Fruit fly (Drosophila melanogaster) whole organism, embryonic: ENCODE results near the gene CG33687.
A peak's percentile ranks its signal among the peaks of the same experiment; 100 is the strongest.

Experiments used
- Antp ChIP-seq: fragments of 200-800 bp; sonication (Bioruptor generic); optimal IDR thresholded peaks from 3 replicates; lab custom pipeline; 2016; ENCODE audit warnings: missing biosample characterization, missing genetic modification characterization
- CG10654 ChIP-seq: fragments of 200-800 bp; sonication (Bioruptor generic); optimal IDR thresholded peaks from 2 replicates; lab custom pipeline; 2016; ENCODE audit warnings: missing biosample characterization, missing genetic modification characterization
- CG11093 ChIP-seq: fragments of 200-800 bp; sonication (Bioruptor generic); IDR thresholded peaks from 3 replicates; pipeline ENCODE4 v1.3.6; 2022; ENCODE audit warnings: missing biosample characterization, missing genetic modification characterization
- CG11560 ChIP-seq: fragments of 200-800 bp; sonication (Bioruptor generic); IDR thresholded peaks from 3 replicates; pipeline ENCODE4 v1.3.6; 2022; ENCODE audit warnings: missing biosample characterization, missing genetic modification characterization
- CG12942 ChIP-seq: fragments of 200-800 bp; sonication (Bioruptor generic); optimal IDR thresholded peaks from 3 replicates; lab custom pipeline; 2016; ENCODE audit warnings: missing biosample characterization, missing genetic modification characterization
- CG13424 ChIP-seq: fragments of 200-800 bp; sonication (Bioruptor generic); optimal IDR thresholded peaks from 2 replicates; lab custom pipeline; 2019; ENCODE audit warnings: missing biosample characterization, mild to moderate bottlenecking, missing genetic modification characterization, moderate library complexity
- CG13894 ChIP-seq: fragments of 200-800 bp; sonication (Bioruptor generic); optimal IDR thresholded peaks from 3 replicates; lab custom pipeline; 2018; ENCODE audit warnings: missing biosample characterization, mild to moderate bottlenecking, missing genetic modification characterization, moderate library complexity
- CG1602 ChIP-seq: fragments of 200-800 bp; sonication (Bioruptor generic); optimal IDR thresholded peaks from 3 replicates; lab custom pipeline; 2016; ENCODE audit warnings: missing biosample characterization, missing genetic modification characterization
- CG17359 ChIP-seq: fragments of 200-800 bp; sonication (Bioruptor generic); optimal IDR thresholded peaks from 3 replicates; lab custom pipeline; 2018; ENCODE audit warnings: missing biosample characterization, mild to moderate bottlenecking, missing genetic modification characterization, moderate library complexity
- CG17568 ChIP-seq: fragments of 200-800 bp; sonication (Bioruptor generic); optimal IDR thresholded peaks from 2 replicates; lab custom pipeline; 2018; ENCODE audit warnings: missing biosample characterization, mild to moderate bottlenecking, missing genetic modification characterization, moderate library complexity
- CG18262 ChIP-seq: fragments of 200-800 bp; optimal IDR thresholded peaks from 3 replicates; lab custom pipeline; 2019; ENCODE audit warnings: missing biosample characterization, mild to moderate bottlenecking, missing genetic modification characterization, moderate library complexity
- CG3163 ChIP-seq: fragments of 200-800 bp; sonication (Bioruptor generic); optimal IDR thresholded peaks from 3 replicates; lab custom pipeline; 2016; ENCODE audit warnings: missing biosample characterization, missing genetic modification characterization
- CG34376 ChIP-seq: fragments of 200-800 bp; sonication (Bioruptor generic); optimal IDR thresholded peaks from 2 replicates; lab custom pipeline; 2018; ENCODE audit warnings: missing biosample characterization, mild to moderate bottlenecking, missing genetic modification characterization
- CG4328 ChIP-seq: fragments of 200-800 bp; sonication (Bioruptor generic); optimal IDR thresholded peaks from 3 replicates; lab custom pipeline; 2017; ENCODE audit warnings: missing biosample characterization, missing genetic modification reagents, missing genetic modification characterization
- CG6272 ChIP-seq: fragments of 200-800 bp; sonication (Bioruptor generic); IDR thresholded peaks from 2 replicates; pipeline ENCODE4 v1.3.6; 2022; ENCODE audit warnings: missing biosample characterization, missing genetic modification characterization
- CG9817 ChIP-seq: fragments of 200-800 bp; sonication (Bioruptor generic); optimal IDR thresholded peaks from 2 replicates; lab custom pipeline; 2018; ENCODE audit warnings: missing biosample characterization, mild to moderate bottlenecking, missing genetic modification characterization, moderate library complexity
- Camta ChIP-seq: fragments of 200-800 bp; sonication (Bioruptor generic); optimal IDR thresholded peaks from 2 replicates; lab custom pipeline; 2016; ENCODE audit warnings: missing biosample characterization, missing genetic modification characterization
- D ChIP-seq, 2 experiments: fragments of 200-800 bp in 1 of 2; fragments of >200 bp in 1 of 2; sonication (Bioruptor generic) in 1 of 2; optimal IDR thresholded peaks; 2 replicates in 1 of 2; 3 replicates in 1 of 2; lab custom pipeline; 2017; ENCODE audit warnings: mild to moderate bottlenecking in 1 of 2, missing biosample characterization in 1 of 2, missing genetic modification characterization in 1 of 2, missing genetic modification reagents in 1 of 2
- Dip3 ChIP-seq: fragments of 200-800 bp; sonication (Bioruptor generic); optimal IDR thresholded peaks from 3 replicates; lab custom pipeline; 2016; ENCODE audit warnings: missing biosample characterization, missing genetic modification characterization
- Ets97D ChIP-seq: fragments of 200-800 bp; sonication (Bioruptor generic); optimal IDR thresholded peaks from 3 replicates; lab custom pipeline; 2016; ENCODE audit warnings: missing biosample characterization, missing genetic modification characterization
- HmgZ ChIP-seq: fragments of 200-800 bp; sonication (Bioruptor generic); optimal IDR thresholded peaks from 2 replicates; lab custom pipeline; 2018; ENCODE audit warnings: missing biosample characterization, mild to moderate bottlenecking, missing genetic modification characterization
- Mes4 ChIP-seq: fragments of 200-800 bp; sonication (Bioruptor generic); optimal IDR thresholded peaks from 2 replicates; lab custom pipeline; 2016; ENCODE audit warnings: missing biosample characterization, missing genetic modification characterization
- Mrtf ChIP-seq: fragments of 200-800 bp; sonication (Bioruptor generic); IDR thresholded peaks from 3 replicates; pipeline ENCODE4 v1.3.6; 2022; ENCODE audit warnings: missing biosample characterization, missing genetic modification characterization
- Ssrp ChIP-seq: fragments of 200-800 bp; sonication (Bioruptor generic); optimal IDR thresholded peaks from 2 replicates; lab custom pipeline; 2018; ENCODE audit warnings: missing biosample characterization, mild to moderate bottlenecking, missing genetic modification characterization, moderate library complexity
- Trl ChIP-seq, 3 experiments: fragments of >200 bp in 2 of 3; fragments of 200-800 bp in 1 of 3; sonication (Bioruptor generic) in 1 of 3; optimal IDR thresholded peaks; 2 replicates in 1 of 3; 3 replicates in 2 of 3; lab custom pipeline; 2016 to 2017; ENCODE audit warnings: missing biosample characterization in 1 of 3, missing genetic modification characterization in 1 of 3
- YL-1 ChIP-seq: fragments of 200-800 bp; sonication (Bioruptor generic); optimal IDR thresholded peaks from 3 replicates; lab custom pipeline; 2017; ENCODE audit warnings: missing biosample characterization, mild to moderate bottlenecking, missing genetic modification characterization
- ab ChIP-seq: fragments of 200-800 bp; sonication (Bioruptor generic); optimal IDR thresholded peaks from 2 replicates; lab custom pipeline; 2016; ENCODE audit warnings: missing biosample characterization, missing genetic modification characterization
- al ChIP-seq: fragments of 200-800 bp; sonication (Bioruptor generic); IDR thresholded peaks from 2 replicates; pipeline ENCODE4 v1.3.6; 2022; ENCODE audit warnings: missing biosample characterization, missing genetic modification characterization
- ap ChIP-seq: fragments of 200-800 bp; sonication (Bioruptor generic); IDR thresholded peaks from 2 replicates; pipeline ENCODE4 v1.3.6; 2022; ENCODE audit warnings: missing biosample characterization, missing genetic modification characterization
- ash1 ChIP-seq: fragments of 200-800 bp; sonication (Bioruptor generic); optimal IDR thresholded peaks from 2 replicates; lab custom pipeline; 2018; ENCODE audit warnings: missing biosample characterization, mild to moderate bottlenecking, missing genetic modification characterization
- ato ChIP-seq: fragments of 200-800 bp; sonication (Bioruptor generic); IDR thresholded peaks from 2 replicates; pipeline ENCODE4 v1.3.6; 2022; ENCODE audit warnings: missing biosample characterization, missing genetic modification characterization; ENCODE audit not compliant: partially characterized antibody
- az2 ChIP-seq: fragments of 200-800 bp; sonication (Bioruptor generic); optimal IDR thresholded peaks from 3 replicates; lab custom pipeline; 2016; ENCODE audit warnings: missing biosample characterization, missing genetic modification characterization
- br ChIP-seq: fragments of >200 bp; optimal IDR thresholded peaks from 2 replicates; lab custom pipeline; 2017
- eve ChIP-seq, 2 experiments: fragments of >200 bp; optimal IDR thresholded peaks; 2 replicates each; lab custom pipeline; 2017; ENCODE audit warnings: missing biosample characterization in 2 of 2, missing genetic modification characterization in 2 of 2
- fd102C ChIP-seq: fragments of 200-800 bp; sonication (Bioruptor generic); optimal IDR thresholded peaks from 2 replicates; lab custom pipeline; 2018; ENCODE audit warnings: missing biosample characterization, mild to moderate bottlenecking, missing genetic modification characterization, moderate library complexity
- ftz-f1 ChIP-seq: fragments of 200-800 bp; sonication (Bioruptor generic); optimal IDR thresholded peaks from 2 replicates; lab custom pipeline; 2016; ENCODE audit warnings: missing biosample characterization, missing genetic modification characterization
- grau ChIP-seq: fragments of 200-800 bp; optimal IDR thresholded peaks from 3 replicates; lab custom pipeline; 2019; ENCODE audit warnings: missing biosample characterization, mild to moderate bottlenecking, missing genetic modification characterization, moderate library complexity
- grn ChIP-seq: fragments of 200-800 bp; sonication (Bioruptor generic); optimal IDR thresholded peaks from 3 replicates; lab custom pipeline; 2017; ENCODE audit warnings: missing biosample characterization, missing genetic modification characterization
- gsb ChIP-seq: fragments of 200-800 bp; sonication (Bioruptor generic); IDR thresholded peaks from 2 replicates; pipeline ENCODE4 v1.3.6; 2022; ENCODE audit warnings: missing biosample characterization, missing genetic modification characterization
- insv ChIP-seq, 2 experiments: fragments of 200-800 bp; sonication (Bioruptor generic); optimal IDR thresholded peaks; 3 replicates each; lab custom pipeline; 2016 to 2018; ENCODE audit warnings: missing biosample characterization in 2 of 2, missing genetic modification characterization in 2 of 2
- kni ChIP-seq: fragments of 200-800 bp; sonication (Bioruptor generic); optimal IDR thresholded peaks from 3 replicates; lab custom pipeline; 2017; ENCODE audit warnings: mild to moderate bottlenecking, missing biosample characterization, missing genetic modification reagents, missing genetic modification characterization
- lola ChIP-seq, 3 experiments: fragments of >200 bp in 2 of 3; fragments of 200-800 bp in 1 of 3; sonication (Bioruptor generic) in 1 of 3; optimal IDR thresholded peaks; 2 replicates each; lab custom pipeline; 2017 to 2019; ENCODE audit warnings: missing biosample characterization in 3 of 3, missing genetic modification characterization in 3 of 3, mild to moderate bottlenecking in 1 of 3, moderate library complexity in 1 of 3
- peb ChIP-seq: fragments of 200-800 bp; sonication (Bioruptor generic); IDR thresholded peaks from 2 replicates; pipeline ENCODE4 v1.3.6; 2022; ENCODE audit warnings: missing biosample characterization, missing genetic modification characterization
- pum ChIP-seq: fragments of 200-800 bp; sonication (Bioruptor generic); optimal IDR thresholded peaks from 2 replicates; lab custom pipeline; 2016; ENCODE audit warnings: missing biosample characterization, missing genetic modification characterization
- sd ChIP-seq: fragments of 200-800 bp; sonication (Bioruptor generic); optimal IDR thresholded peaks from 3 replicates; lab custom pipeline; 2018; ENCODE audit warnings: missing biosample characterization, mild to moderate bottlenecking, missing genetic modification characterization, moderate library complexity
- seq ChIP-seq: fragments of 200-800 bp; sonication (Bioruptor generic); IDR thresholded peaks from 2 replicates; pipeline ENCODE4 v1.3.6; 2022; ENCODE audit warnings: missing biosample characterization, missing genetic modification characterization
- tgo ChIP-seq: fragments of 200-800 bp; sonication (Bioruptor generic); IDR thresholded peaks from 3 replicates; pipeline ENCODE4 v1.3.6; 2022; ENCODE audit warnings: missing biosample characterization, missing genetic modification characterization
- wdn ChIP-seq: fragments of 200-800 bp; sonication (Bioruptor generic); IDR thresholded peaks from 2 replicates; pipeline ENCODE4 v1.3.6; 2022; ENCODE audit warnings: missing biosample characterization, missing genetic modification characterization
- zf30C ChIP-seq: fragments of 200-800 bp; sonication (Bioruptor generic); optimal IDR thresholded peaks from 3 replicates; lab custom pipeline; 2018; ENCODE audit warnings: missing biosample characterization, mild to moderate bottlenecking, missing genetic modification characterization

The CG33687 gene

dm6 chr3L:16160420-16161069 lies 37.1 kb upstream of the CG33687 start (continued):
- peak; percentile 11 for TF ChIP-seq ftz-f1 (GFP tag; lab: Kevin White, UChicago)
- peak; percentile 70 for TF ChIP-seq seq (GFP tag; lab: Robert Waterston, UW)
- TF ChIP-seq Trl (optimal IDR thresholded peaks at IDR 0.05; lab: Kevin White, UChicago), result no peak
- TF ChIP-seq Trl (GFP tag; optimal IDR thresholded peaks at IDR 0.05; lab: Kevin White, UChicago), result peak; percentile 55
- no peak for TF ChIP-seq YL-1 (GFP tag; lab: Kevin White, UChicago)
- TF ChIP-seq lola (GFP tag; optimal IDR thresholded peaks at IDR 0.05; lab: Kevin White, UChicago), result peak in 1 of 3 experiments; percentile 40
- TF ChIP-seq Ets97D, result no peak
- peak; percentile 50 for TF ChIP-seq Antp (GFP tag; lab: Kevin White, UChicago)
- TF ChIP-seq br, result no peak
- TF ChIP-seq al, result peak; percentile 53; the same call in 1 of the 2 replicates
- no peak for TF ChIP-seq CG17568
- peak; percentile 57 for TF ChIP-seq CG18262 (tag; lab: Kevin White, UChicago)
- no peak for TF ChIP-seq gsb (GFP tag; lab: Robert Waterston, UW)
- TF ChIP-seq wdn, result no peak
- peak; percentile 35 for TF ChIP-seq CG12942 (GFP tag; lab: Kevin White, UChicago)
- no peak for TF ChIP-seq ato (GFP tag; lab: Robert Waterston, UW)
- TF ChIP-seq CG17359, result peak; percentile 0
- TF ChIP-seq Camta (GFP tag; lab: Kevin White, UChicago), result peak; percentile 44
- TF ChIP-seq eve (GFP tag; optimal IDR thresholded peaks at IDR 0.05; lab: Kevin White, UChicago), result peak in 1 of 2 experiments; percentile 73
- TF ChIP-seq Mrtf (GFP tag; lab: Robert Waterston, UW), result 0 out of 3 replicates have a peak, but pooled peaks have one; percentile 23
- TF ChIP-seq peb (GFP tag; lab: Robert Waterston, UW), result no peak
- TF ChIP-seq CG13894, result peak; percentile 49
- peak; percentile 39 for TF ChIP-seq Mes4 (GFP tag; lab: Kevin White, UChicago)
- peak; percentile 77 for TF ChIP-seq CG13424 (tag; lab: Kevin White, UChicago)
- peak; percentile 54 for TF ChIP-seq grn (GFP tag; lab: Kevin White, UChicago)
- TF ChIP-seq HmgZ, result peak; percentile 59
- no peak for TF ChIP-seq fd102C (GFP tag; lab: Kevin White, UChicago)
- peak; percentile 52 for TF ChIP-seq az2 (GFP tag; lab: Kevin White, UChicago)
- peak; percentile 60 for TF ChIP-seq Ssrp (tag; lab: Kevin White, UChicago)
- TF ChIP-seq CG10654 (GFP tag; lab: Kevin White, UChicago), result peak; percentile 39
- TF ChIP-seq D (optimal IDR thresholded peaks at IDR 0.05; lab: Kevin White, UChicago), result no peak
- TF ChIP-seq D (GFP tag; optimal IDR thresholded peaks at IDR 0.05; lab: Kevin White, UChicago), result peak; percentile 13
- TF ChIP-seq insv (GFP tag; optimal IDR thresholded peaks at IDR 0.05; lab: Kevin White, UChicago), result no peak
- TF ChIP-seq sd (tag; lab: Kevin White, UChicago), result peak; percentile 73
- TF ChIP-seq CG3163 (GFP tag; lab: Kevin White, UChicago), result peak; percentile 16
- TF ChIP-seq CG11560 (tag; lab: Robert Waterston, UW), result peak; percentile 45; the same call in 1 of the 3 replicates
- TF ChIP-seq kni (GFP tag; lab: Kevin White, UChicago), result no peak
- TF ChIP-seq CG9817, result peak; percentile 72
- peak; percentile 60 for TF ChIP-seq pum (GFP tag; lab: Kevin White, UChicago)
- peak; percentile 46 for TF ChIP-seq CG4328 (GFP tag; lab: Kevin White, UChicago)
- peak; percentile 60; the same call in 2 of the 3 replicates for TF ChIP-seq tgo (GFP tag; lab: Robert Waterston, UW)
- TF ChIP-seq ash1, result no peak
- no peak for TF ChIP-seq CG6272 (GFP tag; lab: Robert Waterston, UW)
- TF ChIP-seq ab (GFP tag; lab: Kevin White, UChicago), result no peak
- TF ChIP-seq grau (tag; lab: Kevin White, UChicago), result peak; percentile 78
- TF ChIP-seq ap, result 0 out of 2 replicates have a peak, but pooled peaks have one; percentile 26
- peak; percentile 73 for TF ChIP-seq Dip3 (GFP tag; lab: Kevin White, UChicago)
- TF ChIP-seq CG34376 (GFP tag; lab: Kevin White, UChicago), result peak; percentile 47
- peak; percentile 54 for TF ChIP-seq CG1602
- peak; percentile 31; the same call in 1 of the 3 replicates for TF ChIP-seq CG11093 (GFP tag; lab: Robert Waterston, UW)
- peak; percentile 57 for TF ChIP-seq zf30C (GFP tag; lab: Kevin White, UChicago)
